Worm (Caenorhabditis elegans) whole organism, L2 larva: Measurements from ENCODE around the gene C05C8.1.

Experiments used
- blmp-1 ChIP-seq: sonication (generic microtip); optimal IDR thresholded peaks from 2 replicates; lab custom pipeline; 2017; ENCODE audit warnings: missing genetic modification characterization, mild to moderate bottlenecking, missing compliant biosample characterization, antibody characterized with exemption, moderate library complexity; ENCODE audit not compliant: insufficient read depth
- egl-27 ChIP-seq: sonication (generic microtip); optimal IDR thresholded peaks from 3 replicates; lab custom pipeline; 2017; ENCODE audit warnings: missing biosample characterization, missing genetic modification reagents, missing genetic modification characterization
- nhr-11 ChIP-seq: fragments of 150-350 bp; optimal IDR thresholded peaks from 2 replicates; lab custom pipeline; 2014; ENCODE audit warnings: missing biosample characterization, missing genetic modification characterization
- nhr-12 ChIP-seq: fragments of 150-350 bp; optimal IDR thresholded peaks from 2 replicates; lab custom pipeline; 2014; ENCODE audit warnings: missing biosample characterization, missing genetic modification characterization
- nhr-237 ChIP-seq: fragments of 150-350 bp; optimal IDR thresholded peaks from 2 replicates; lab custom pipeline; 2014; ENCODE audit warnings: missing biosample characterization, missing genetic modification characterization
- ztf-1 ChIP-seq: fragments of 200-800 bp; sonication (Bioruptor generic); conservative IDR thresholded peaks from 2 replicates; pipeline ENCODE4 v1.3.6; 2022; ENCODE audit warnings: missing genetic modification characterization, missing compliant biosample characterization

DNA sequence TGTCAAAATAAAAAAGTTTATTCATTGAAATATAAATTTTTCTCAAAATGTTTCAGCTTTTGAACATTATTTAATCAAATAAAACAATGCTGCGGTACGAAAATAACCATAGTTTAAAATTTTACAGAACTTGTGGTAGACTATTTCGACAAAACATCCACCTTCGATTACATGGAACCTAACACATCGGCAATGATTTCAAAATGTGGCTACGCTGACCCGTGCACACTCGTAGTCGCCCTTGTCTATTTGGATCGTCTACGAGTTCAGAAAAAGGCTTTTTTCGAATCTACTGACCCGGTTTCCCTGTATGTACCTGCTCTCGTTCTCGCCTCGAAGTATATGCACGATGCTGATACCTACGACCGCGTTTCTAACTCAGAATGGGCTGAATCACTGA, 42.5 kb upstream of the C05C8.1 start:
- TF ChIP-seq ztf-1 (GFP tag; lab: Robert Waterston, UW) (no peak), blmp-1 (tag; lab: Kevin White, UChicago) (no peak), nhr-11 (tag; lab: Kevin White, UChicago) (no peak), egl-27 (tag; lab: Kevin White, UChicago) (no peak), nhr-237 (tag; lab: Kevin White, UChicago) (no peak), nhr-12 (tag; lab: Kevin White, UChicago) (no peak)
